Worm (Caenorhabditis elegans) whole organism, L4 larva: ENCODE data around the gene F25B3.2.
"Not testable (repeated sequence)": the region's sequence is repeated elsewhere in the genome, so short reads cannot be mapped to it uniquely, and the experiment has no call there.

Experiments
- F44E2.7 ChIP-seq: fragments of 200-800 bp; sonication (Bioruptor generic); IDR thresholded peaks from 2 replicates; pipeline ENCODE4 v2.1.2; 2022; ENCODE audit warnings: missing genetic modification characterization, missing compliant biosample characterization
- R02D3.7 ChIP-seq: fragments of 150-350 bp; sonication (generic microtip); optimal IDR thresholded peaks from 3 replicates; lab custom pipeline; 2014; ENCODE audit warnings: missing biosample characterization, missing genetic modification characterization
- T20F7.1 ChIP-seq: fragments of 200-800 bp; sonication (Bioruptor generic); optimal IDR thresholded peaks from 2 replicates; lab custom pipeline; 2018; ENCODE audit warnings: mild to moderate bottlenecking, missing genetic modification characterization, missing compliant biosample characterization
- T26A8.4 ChIP-seq: fragments of 200-800 bp; sonication (Bioruptor generic); IDR thresholded peaks from 2 replicates; pipeline ENCODE4 v1.3.6; 2022; ENCODE audit warnings: missing genetic modification characterization, missing compliant biosample characterization
- Y48G9A.11 ChIP-seq: fragments of 200-800 bp; sonication (Bioruptor generic); IDR thresholded peaks from 2 replicates; pipeline ENCODE4 v1.3.6; 2022; ENCODE audit warnings: missing genetic modification reagents, missing genetic modification characterization, missing compliant biosample characterization
- Y75B8A.6 ChIP-seq: fragments of 200-800 bp; sonication (Bioruptor generic); IDR thresholded peaks from 2 replicates; pipeline ENCODE4 v1.3.6; 2022; ENCODE audit warnings: missing genetic modification reagents, missing genetic modification characterization, missing compliant biosample characterization
- aha-1 ChIP-seq: fragments of 150-350 bp; peaks from one replicate; lab custom pipeline; 2014; ENCODE audit warnings: missing biosample characterization, missing genetic modification characterization
- ceh-62 ChIP-seq: sonication (generic microtip); optimal IDR thresholded peaks from 2 replicates; lab custom pipeline; 2017; ENCODE audit warnings: missing biosample characterization, missing genetic modification characterization
- dmd-6 ChIP-seq: fragments of 200-800 bp; sonication (Bioruptor generic); IDR thresholded peaks from 2 replicates; pipeline ENCODE4 v1.3.6; 2022; ENCODE audit warnings: missing genetic modification reagents, missing genetic modification characterization, missing compliant biosample characterization
- dve-1 ChIP-seq: sonication (generic microtip); optimal IDR thresholded peaks from 2 replicates; lab custom pipeline; 2017; ENCODE audit warnings: antibody characterized with exemption, mild to moderate bottlenecking, missing genetic modification characterization, missing compliant biosample characterization; ENCODE audit not compliant: insufficient read depth
- egl-43 ChIP-seq: fragments of 200-800 bp; sonication (Bioruptor generic); IDR thresholded peaks from 2 replicates; pipeline ENCODE4 v1.3.6; 2022; ENCODE audit warnings: missing genetic modification reagents, missing genetic modification characterization, missing compliant biosample characterization
- lim-7 ChIP-seq: fragments of 200-800 bp; sonication (Bioruptor generic); IDR thresholded peaks from 2 replicates; pipeline ENCODE4 v1.3.6; 2022; ENCODE audit warnings: missing genetic modification characterization, missing compliant biosample characterization
- lin-1 ChIP-seq: fragments of 200-800 bp; sonication (Bioruptor generic); IDR thresholded peaks from 2 replicates; pipeline ENCODE4 v1.3.6; 2022; ENCODE audit warnings: missing genetic modification reagents, missing genetic modification characterization, missing compliant biosample characterization
- lin-13 ChIP-seq: fragments of 150-350 bp; optimal IDR thresholded peaks from 2 replicates; lab custom pipeline; 2014; ENCODE audit warnings: missing biosample characterization, missing genetic modification reagents, missing genetic modification characterization
- lin-38 ChIP-seq: fragments of 200-800 bp; sonication (Bioruptor generic); IDR thresholded peaks from 2 replicates; pipeline ENCODE4 v1.3.6; 2022; ENCODE audit warnings: missing genetic modification reagents, missing genetic modification characterization, missing compliant biosample characterization
- lir-3 ChIP-seq: sonication (generic microtip); optimal IDR thresholded peaks from 2 replicates; lab custom pipeline; 2016; ENCODE audit warnings: mild to moderate bottlenecking, missing genetic modification characterization, missing compliant biosample characterization
- mes-2 ChIP-seq: sonication (generic microtip); optimal IDR thresholded peaks from 2 replicates; lab custom pipeline; 2016; ENCODE audit warnings: missing genotype, mild to moderate bottlenecking, missing genetic modification characterization, missing compliant biosample characterization; ENCODE audit not compliant: poor library complexity, severe bottlenecking
- mxl-3 ChIP-seq: fragments of 200-800 bp; sonication (Bioruptor generic); optimal IDR thresholded peaks from 2 replicates; lab custom pipeline; 2018; ENCODE audit warnings: mild to moderate bottlenecking, missing genetic modification characterization, missing compliant biosample characterization
- nhr-28 ChIP-seq: fragments of 150-350 bp; optimal IDR thresholded peaks from 2 replicates; lab custom pipeline; 2014; ENCODE audit warnings: missing biosample characterization, missing genetic modification characterization
- pha-4 ChIP-seq, 2 experiments: fragments of 150-350 bp in 1 of 2; fragments of 200-800 bp in 1 of 2; sonication (Bioruptor generic) in 1 of 2; IDR thresholded peaks in 1 of 2; optimal IDR thresholded peaks in 1 of 2; 2 replicates each; pipeline versions ENCODE4 v1.3.6 to Lab custom; 2014 to 2022; ENCODE audit warnings: missing genetic modification characterization in 2 of 2, missing genetic modification reagents in 2 of 2, missing biosample characterization in 1 of 2, missing compliant biosample characterization in 1 of 2
- php-3 ChIP-seq: fragments of 200-800 bp; sonication (Bioruptor generic); IDR thresholded peaks from 2 replicates; pipeline ENCODE4 v1.3.6; 2022; ENCODE audit warnings: missing genetic modification reagents, missing genetic modification characterization, missing compliant biosample characterization
- pqm-1 ChIP-seq: sonication (generic microtip); optimal IDR thresholded peaks from 2 replicates; lab custom pipeline; 2017; ENCODE audit warnings: missing biosample characterization, missing genetic modification characterization
- rbr-2 ChIP-seq: sonication (generic microtip); optimal IDR thresholded peaks from 2 replicates; lab custom pipeline; 2016; ENCODE audit warnings: missing genotype, missing genetic modification characterization, missing compliant biosample characterization
- set-16 ChIP-seq: fragments of 200-800 bp; sonication (Bioruptor generic); IDR thresholded peaks from 2 replicates; pipeline ENCODE4 v1.3.6; 2022; ENCODE audit warnings: missing genetic modification reagents, missing genetic modification characterization, missing compliant biosample characterization
- snpc-1.2 ChIP-seq: fragments of 200-800 bp; sonication (Bioruptor generic); IDR thresholded peaks from 2 replicates; pipeline ENCODE4 v1.3.6; 2022; ENCODE audit warnings: missing genetic modification reagents, missing genetic modification characterization, missing compliant biosample characterization
- unc-130 ChIP-seq: sonication (generic microtip); optimal IDR thresholded peaks from 2 replicates; lab custom pipeline; 2016; ENCODE audit warnings: missing genetic modification reagents, missing genetic modification characterization, missing compliant biosample characterization
- ztf-11 ChIP-seq: fragments of 150-350 bp; optimal IDR thresholded peaks from 2 replicates; lab custom pipeline; 2014; ENCODE audit warnings: missing biosample characterization, missing genetic modification characterization

The F25B3.2 gene

DNA sequence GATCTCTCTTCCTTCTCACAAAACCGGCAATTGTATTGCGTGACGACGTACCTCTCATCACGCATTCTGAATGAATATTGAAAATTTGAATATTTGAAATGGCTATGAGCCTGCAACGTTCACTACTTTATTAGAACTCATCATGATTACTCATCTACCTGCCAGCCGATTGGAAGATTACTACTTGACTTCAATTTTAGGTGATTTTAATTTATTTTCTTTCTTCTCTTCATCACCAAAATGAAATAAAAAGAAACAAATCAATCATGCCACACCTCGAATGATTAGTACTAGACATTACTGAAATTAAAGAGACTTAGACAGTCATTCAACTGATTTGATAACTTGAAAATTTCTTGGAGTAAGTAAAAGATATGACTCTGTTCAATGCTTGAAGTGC, 7.2 kb downstream of the F25B3.2 start (continued):
- no peak for TF ChIP-seq lin-13 (GFP tag; lab: Kevin White, UChicago)

DNA sequence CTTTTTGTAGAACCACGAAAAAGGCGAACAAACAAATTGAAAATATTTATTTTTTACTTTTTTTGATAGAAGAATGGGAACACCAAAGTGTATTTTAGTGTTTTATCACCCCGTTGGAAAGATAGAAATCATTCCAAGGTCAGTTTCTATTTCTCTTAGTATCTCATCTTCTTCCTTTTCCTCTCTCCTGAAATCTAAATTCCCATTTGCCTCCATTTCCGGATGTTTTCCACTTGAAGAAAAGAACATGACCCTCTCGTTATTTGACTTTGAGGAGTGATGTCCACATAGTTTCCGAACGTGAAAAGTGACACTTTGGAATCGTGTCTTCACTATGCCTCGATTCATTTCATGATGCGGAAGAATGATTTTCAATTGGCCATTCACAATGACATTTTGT, 10.5 kb downstream of the F25B3.2 start:
- TF ChIP-seq aha-1 (tag; lab: Kevin White, UChicago) (peak; percentile 94), Y75B8A.6 (no peak)

- no peak for TF ChIP-seq ceh-62 (tag; lab: Kevin White, UChicago)
- peak; percentile 44 for TF ChIP-seq nhr-28 (tag; lab: Kevin White, UChicago)
These were observed 11.5 kb downstream of the F25B3.2 start for ce11 chrV:9588574-9588973.

- TF ChIP-seq pha-4 (GFP tag; IDR thresholded peaks at IDR 0.05; lab: Robert Waterston, UW) = no peak
- no peak for TF ChIP-seq pha-4 (tag; optimal IDR thresholded peaks at IDR 0.05; lab: Kevin White, UChicago)
- no peak for TF ChIP-seq R02D3.7
- TF ChIP-seq ztf-11 (tag; lab: Kevin White, UChicago) = no peak
- no peak for TF ChIP-seq rbr-2 (tag; lab: Kevin White, UChicago)
- TF ChIP-seq mxl-3 (GFP tag; lab: Kevin White, UChicago) = no peak
- TF ChIP-seq F44E2.7 (GFP tag; lab: Robert Waterston, UW) = no peak
- TF ChIP-seq mes-2 (tag; lab: Kevin White, UChicago) = no peak
- no peak for TF ChIP-seq unc-130 (GFP tag; lab: Kevin White, UChicago)
- no peak for TF ChIP-seq T26A8.4
- no peak for TF ChIP-seq dve-1
- no peak for TF ChIP-seq T20F7.1 (GFP tag; lab: Kevin White, UChicago)
- no peak for TF ChIP-seq dmd-6 (GFP tag; lab: Robert Waterston, UW)
- no peak for TF ChIP-seq php-3 (GFP tag; lab: Robert Waterston, UW)
- TF ChIP-seq lim-7 (GFP tag; lab: Robert Waterston, UW) = no peak
- TF ChIP-seq egl-43 (GFP tag; lab: Robert Waterston, UW) = no peak
- no peak for TF ChIP-seq lin-38 (GFP tag; lab: Robert Waterston, UW)
- TF ChIP-seq, all 104 proteins: peak for 0
These were observed 13.2 kb downstream of the F25B3.2 start, which contains the start of gene K09G1.2 for ce11 chrV:9590317-9590716. K09G1.2 (plus strand) TSS chrV:9590617.

DNA sequence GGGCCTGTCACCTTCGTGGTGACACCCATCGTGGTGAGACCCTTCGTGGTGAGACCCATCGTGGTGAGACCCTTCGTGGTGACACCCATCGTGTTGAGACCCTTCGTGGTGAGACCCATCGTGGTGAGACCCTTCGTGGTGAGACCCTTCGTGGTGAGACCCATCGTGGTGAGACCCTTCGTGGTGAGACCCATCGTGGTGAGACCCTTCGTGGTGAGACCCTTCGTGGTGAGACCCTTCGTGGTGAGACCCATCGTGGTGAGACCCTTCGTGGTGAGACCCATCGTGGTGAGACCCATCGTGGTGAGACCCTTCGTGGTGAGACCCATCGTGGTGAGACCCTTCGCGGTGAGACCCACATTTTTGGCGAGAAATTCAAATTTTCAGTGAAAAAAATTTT, 24.8 kb downstream of the F25B3.2 start:
- TF ChIP-seq set-16 (GFP tag; lab: Robert Waterston, UW) = peak; percentile 69; the same call in 1 of the 2 replicates

DNA sequence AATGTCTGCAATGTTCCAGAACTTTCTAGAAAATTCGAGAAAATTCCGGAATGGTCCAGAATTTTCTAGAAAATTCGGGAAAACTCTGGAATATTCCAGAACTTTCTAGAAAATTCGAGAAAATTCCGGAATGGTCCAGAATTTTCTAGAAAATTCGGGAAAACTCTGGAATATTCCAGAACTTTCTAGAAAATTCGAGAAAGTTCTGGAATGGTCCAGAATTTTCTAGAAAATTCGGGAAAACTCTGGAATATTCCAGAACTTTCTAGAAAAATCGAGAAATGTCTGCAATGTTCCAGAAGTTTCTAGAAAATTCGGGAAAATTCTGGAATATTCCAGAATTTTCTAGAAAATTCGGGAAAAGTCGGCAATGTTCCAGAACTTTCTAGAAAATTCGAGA, 26.4 kb downstream of the F25B3.2 start:
- 0 out of 2 replicates have a peak, but pooled peaks have one; percentile 24 for TF ChIP-seq lin-1
- TF ChIP-seq Y48G9A.11 (GFP tag; lab: Robert Waterston, UW) = 0 out of 2 replicates have a peak, but pooled peaks have one; percentile 11
- TF ChIP-seq pha-4 (GFP tag; IDR thresholded peaks at IDR 0.05; lab: Robert Waterston, UW) = 0 out of 2 replicates have a peak, but pooled peaks have one; percentile 27
- not testable (repeated sequence) for TF ChIP-seq pha-4 (tag; optimal IDR thresholded peaks at IDR 0.05; lab: Kevin White, UChicago)

ce11 chrV:9608256-9608655, 31.2 kb downstream of the F25B3.2 start, which contains the start of gene dop-2:
dop-2 (plus strand) TSS chrV:9608556.
- TF ChIP-seq egl-43 (GFP tag; lab: Robert Waterston, UW) (no peak), snpc-1.2 (GFP tag; lab: Robert Waterston, UW) (no peak), lir-3 (tag; lab: Kevin White, UChicago) (no peak), pqm-1 (no peak), mxl-3 (GFP tag; lab: Kevin White, UChicago) (no peak)
